Fruit fly (Drosophila melanogaster) whole organism, embryonic: ENCODE measurements around the gene CG34267.

Experiments
- CG10274 ChIP-seq: fragments of 200-800 bp; sonication (Bioruptor generic); optimal IDR thresholded peaks from 3 replicates; lab custom pipeline; 2017; ENCODE audit warnings: missing biosample characterization, mild to moderate bottlenecking, missing genetic modification characterization
- CG10321 ChIP-seq: fragments of 200-800 bp; sonication (Bioruptor generic); IDR thresholded peaks from 2 replicates; pipeline ENCODE4 v1.3.6; 2022; ENCODE audit warnings: missing biosample characterization, missing genetic modification characterization
- CG10431 ChIP-seq: fragments of 200-800 bp; sonication (Bioruptor generic); optimal IDR thresholded peaks from 3 replicates; lab custom pipeline; 2018; ENCODE audit warnings: missing biosample characterization, mild to moderate bottlenecking, missing genetic modification characterization
- CG11247 ChIP-seq: fragments of 200-800 bp; sonication (Bioruptor generic); IDR thresholded peaks from 2 replicates; pipeline ENCODE4 v1.3.6; 2022; ENCODE audit warnings: missing biosample characterization, missing genetic modification characterization
- CG11398 ChIP-seq: fragments of 200-800 bp; sonication (Bioruptor generic); optimal IDR thresholded peaks from 2 replicates; lab custom pipeline; 2016; ENCODE audit warnings: missing biosample characterization, missing genetic modification characterization
- CG11504 ChIP-seq: fragments of 200-800 bp; sonication (Bioruptor generic); optimal IDR thresholded peaks from 3 replicates; lab custom pipeline; 2019; ENCODE audit warnings: missing biosample characterization, mild to moderate bottlenecking, missing genetic modification characterization, moderate library complexity
- CG11695 ChIP-seq: fragments of 200-800 bp; sonication (Bioruptor generic); IDR thresholded peaks from 3 replicates; pipeline ENCODE4 v1.3.6; 2022; ENCODE audit warnings: missing biosample characterization, missing genetic modification characterization
- CG12219 ChIP-seq: fragments of 200-800 bp; sonication (Bioruptor generic); optimal IDR thresholded peaks from 3 replicates; lab custom pipeline; 2018; ENCODE audit warnings: missing biosample characterization, mild to moderate bottlenecking, missing genetic modification characterization
- CG12744 ChIP-seq: fragments of 200-800 bp; sonication (Bioruptor generic); optimal IDR thresholded peaks from 2 replicates; lab custom pipeline; 2016; ENCODE audit warnings: missing biosample characterization, missing genetic modification characterization
- CG13624 ChIP-seq: fragments of 200-800 bp; sonication (Bioruptor generic); optimal IDR thresholded peaks from 2 replicates; lab custom pipeline; 2016; ENCODE audit warnings: missing biosample characterization, missing genetic modification characterization
- CG14441 ChIP-seq: fragments of 200-800 bp; sonication (Bioruptor generic); IDR thresholded peaks from 2 replicates; pipeline ENCODE4 v1.3.6; 2022; ENCODE audit warnings: missing biosample characterization, missing genetic modification characterization
- CG14710 ChIP-seq: fragments of 200-800 bp; sonication (Bioruptor generic); optimal IDR thresholded peaks from 3 replicates; lab custom pipeline; 2019; ENCODE audit warnings: missing biosample characterization, mild to moderate bottlenecking, missing genetic modification characterization, moderate library complexity
- CG14860 ChIP-seq: fragments of 200-800 bp; sonication (Bioruptor generic); IDR thresholded peaks from 3 replicates; pipeline ENCODE4 v1.3.6; 2022; ENCODE audit warnings: missing biosample characterization, missing genetic modification characterization; ENCODE audit not compliant: partially characterized antibody
- CG17359 ChIP-seq: fragments of 200-800 bp; sonication (Bioruptor generic); optimal IDR thresholded peaks from 3 replicates; lab custom pipeline; 2018; ENCODE audit warnings: missing biosample characterization, mild to moderate bottlenecking, missing genetic modification characterization, moderate library complexity
- CG2120 ChIP-seq: fragments of 200-800 bp; sonication (Bioruptor generic); optimal IDR thresholded peaks from 3 replicates; lab custom pipeline; 2016; ENCODE audit warnings: missing biosample characterization, missing genetic modification characterization
- CG3407 ChIP-seq: fragments of 200-800 bp; sonication (Bioruptor generic); optimal IDR thresholded peaks from 2 replicates; lab custom pipeline; 2018; ENCODE audit warnings: missing biosample characterization, mild to moderate bottlenecking, missing genetic modification characterization
- CG34422 ChIP-seq: fragments of 200-800 bp; sonication (Bioruptor generic); IDR thresholded peaks from 3 replicates; pipeline ENCODE4 v1.3.6; 2022; ENCODE audit warnings: missing biosample characterization, missing genetic modification characterization
- CG4707 ChIP-seq: fragments of 200-800 bp; sonication (Bioruptor generic); optimal IDR thresholded peaks from 2 replicates; lab custom pipeline; 2018; ENCODE audit warnings: missing biosample characterization, mild to moderate bottlenecking, missing genetic modification characterization, moderate library complexity
- CG7839 ChIP-seq: fragments of 200-800 bp; sonication (Bioruptor generic); optimal IDR thresholded peaks from 3 replicates; lab custom pipeline; 2018; ENCODE audit warnings: missing biosample characterization, mild to moderate bottlenecking, missing genetic modification characterization, moderate library complexity
- CG8388 ChIP-seq: fragments of 200-800 bp; sonication (Bioruptor generic); optimal IDR thresholded peaks from 2 replicates; lab custom pipeline; 2019; ENCODE audit warnings: missing biosample characterization, mild to moderate bottlenecking, missing genetic modification characterization, moderate library complexity
- Gug ChIP-seq: fragments of 200-800 bp; sonication (Bioruptor generic); IDR thresholded peaks from 4 replicates; pipeline ENCODE4 v1.3.6; 2022; ENCODE audit warnings: missing biosample characterization, missing genetic modification characterization
- Hr78 ChIP-seq, 2 experiments: fragments of 200-800 bp in 1 of 2; fragments of >200 bp in 1 of 2; sonication (Bioruptor generic) in 1 of 2; optimal IDR thresholded peaks; 2 replicates each; lab custom pipeline; 2017 to 2019; ENCODE audit warnings: missing biosample characterization in 2 of 2, missing genetic modification characterization in 2 of 2, mild to moderate bottlenecking in 1 of 2, moderate library complexity in 1 of 2
- Hsf ChIP-seq: fragments of 200-800 bp; sonication (Bioruptor generic); optimal IDR thresholded peaks from 3 replicates; lab custom pipeline; 2016; ENCODE audit warnings: missing biosample characterization, missing genetic modification characterization
- MBD-R2 ChIP-seq: fragments of 200-800 bp; sonication (Bioruptor generic); IDR thresholded peaks from 2 replicates; pipeline ENCODE4 v1.3.6; 2022; ENCODE audit warnings: missing biosample characterization, missing genetic modification characterization
- Max ChIP-seq: fragments of 200-800 bp; sonication (Bioruptor generic); optimal IDR thresholded peaks from 2 replicates; lab custom pipeline; 2016; ENCODE audit warnings: missing biosample characterization, mild to moderate bottlenecking, missing genetic modification characterization
- Optix ChIP-seq: fragments of 200-800 bp; sonication (Bioruptor generic); IDR thresholded peaks from 3 replicates; pipeline ENCODE4 v1.3.6; 2022; ENCODE audit warnings: missing biosample characterization, missing genetic modification characterization
- PHDP ChIP-seq: fragments of 200-800 bp; sonication (Bioruptor generic); optimal IDR thresholded peaks from 3 replicates; lab custom pipeline; 2018; ENCODE audit warnings: missing biosample characterization, mild to moderate bottlenecking, missing genetic modification characterization, moderate library complexity
- Rfx ChIP-seq: fragments of 200-800 bp; sonication (Bioruptor generic); IDR thresholded peaks from 2 replicates; pipeline ENCODE4 v1.3.6; 2022; ENCODE audit warnings: missing biosample characterization, missing genetic modification characterization
- Sox100B ChIP-seq: fragments of 200-800 bp; sonication (Bioruptor generic); optimal IDR thresholded peaks from 3 replicates; lab custom pipeline; 2018; ENCODE audit warnings: missing biosample characterization, mild to moderate bottlenecking, missing genetic modification characterization
- Spps ChIP-seq: fragments of 200-800 bp; sonication (Bioruptor generic); optimal IDR thresholded peaks from 2 replicates; lab custom pipeline; 2018; ENCODE audit warnings: missing biosample characterization, mild to moderate bottlenecking, missing genetic modification characterization
- Taf1 ChIP-seq: fragments of 200-800 bp; sonication (Bioruptor generic); IDR thresholded peaks from 2 replicates; pipeline ENCODE4 v1.3.6; 2022; ENCODE audit warnings: missing biosample characterization, missing genetic modification characterization
- Xbp1 ChIP-seq: fragments of 200-800 bp; sonication (Bioruptor generic); optimal IDR thresholded peaks from 3 replicates; lab custom pipeline; 2016; ENCODE audit warnings: missing biosample characterization, mild to moderate bottlenecking, missing genetic modification characterization
- croc ChIP-seq: fragments of 200-800 bp; sonication (Bioruptor generic); conservative IDR thresholded peaks from 3 replicates; pipeline ENCODE4 v1.3.6; 2022; ENCODE audit warnings: missing biosample characterization, missing genetic modification characterization
- danr ChIP-seq: fragments of 200-800 bp; sonication (Bioruptor generic); IDR thresholded peaks from 2 replicates; pipeline ENCODE4 v1.3.6; 2022; ENCODE audit warnings: missing biosample characterization, missing genetic modification characterization
- dimm ChIP-seq: fragments of 200-800 bp; sonication (Bioruptor generic); IDR thresholded peaks from 2 replicates; pipeline ENCODE4 v1.3.6; 2022; ENCODE audit warnings: missing biosample characterization, missing genetic modification characterization
- en ChIP-seq: fragments of 200-800 bp; sonication (Bioruptor generic); optimal IDR thresholded peaks from 2 replicates; lab custom pipeline; 2016; ENCODE audit warnings: missing biosample characterization, missing genetic modification characterization
- fd96Cb ChIP-seq: fragments of 200-800 bp; sonication (Bioruptor generic); optimal IDR thresholded peaks from 2 replicates; lab custom pipeline; 2018; ENCODE audit warnings: missing biosample characterization, mild to moderate bottlenecking, missing genetic modification characterization, moderate library complexity
- phol ChIP-seq: fragments of 200-800 bp; sonication (Bioruptor generic); optimal IDR thresholded peaks from 3 replicates; lab custom pipeline; 2018; ENCODE audit warnings: missing biosample characterization, mild to moderate bottlenecking, missing genetic modification characterization, moderate library complexity
- pita ChIP-seq: fragments of 200-800 bp; sonication (Bioruptor generic); optimal IDR thresholded peaks from 2 replicates; lab custom pipeline; 2017; ENCODE audit warnings: missing biosample characterization, mild to moderate bottlenecking, missing genetic modification characterization
- ro ChIP-seq: fragments of 200-800 bp; sonication (Bioruptor generic); IDR thresholded peaks from 2 replicates; pipeline ENCODE4 v1.3.6; 2022; ENCODE audit warnings: missing biosample characterization, missing genetic modification characterization
- row ChIP-seq: fragments of 200-800 bp; sonication (Bioruptor generic); IDR thresholded peaks from 3 replicates; pipeline ENCODE4 v1.3.6; 2022; ENCODE audit warnings: missing biosample characterization, missing genetic modification characterization
- sens ChIP-seq: fragments of 200-800 bp; sonication (Bioruptor generic); peaks from one replicate; lab custom pipeline; 2016; ENCODE audit warnings: missing biosample characterization, missing genetic modification characterization
- slp2 ChIP-seq: fragments of 200-800 bp; sonication (Bioruptor generic); optimal IDR thresholded peaks from 2 replicates; lab custom pipeline; 2016; ENCODE audit warnings: missing biosample characterization, missing genetic modification characterization
- sqz ChIP-seq: fragments of 200-800 bp; sonication (Bioruptor generic); optimal IDR thresholded peaks from 3 replicates; lab custom pipeline; 2018; ENCODE audit warnings: missing biosample characterization, mild to moderate bottlenecking, missing genetic modification characterization
- tna ChIP-seq: fragments of 200-800 bp; sonication (Bioruptor generic); IDR thresholded peaks from 2 replicates; pipeline ENCODE4 v1.3.6; 2022; ENCODE audit warnings: missing biosample characterization, missing genetic modification characterization; ENCODE audit not compliant: partially characterized antibody
- toy ChIP-seq: fragments of 200-800 bp; sonication (Bioruptor generic); IDR thresholded peaks from 2 replicates; pipeline ENCODE4 v1.3.6; 2022; ENCODE audit warnings: missing biosample characterization, missing genetic modification characterization
- ttk ChIP-seq: fragments of 200-800 bp; sonication (Bioruptor generic); IDR thresholded peaks from 2 replicates; pipeline ENCODE4 v2.1.2; 2022; ENCODE audit warnings: missing biosample characterization, missing genetic modification characterization
- vvl ChIP-seq: fragments of 200-800 bp; sonication (Bioruptor generic); IDR thresholded peaks from 2 replicates; pipeline ENCODE4 v1.3.6; 2022; ENCODE audit warnings: missing biosample characterization, missing genetic modification characterization
- wdn ChIP-seq: fragments of 200-800 bp; sonication (Bioruptor generic); IDR thresholded peaks from 2 replicates; pipeline ENCODE4 v1.3.6; 2022; ENCODE audit warnings: missing biosample characterization, missing genetic modification characterization

The CG34267 gene

dm6 chr3L:545512-546161 lies 45.4 kb upstream of the CG34267 start (continued):
- TF ChIP-seq Optix (0 out of 3 replicates have a peak, but pooled peaks have one; percentile 10), CG11247 (GFP tag; lab: Robert Waterston, UW) (peak; percentile 65; the same call in 1 of the 2 replicates), pita (no peak), wdn (GFP tag; lab: Robert Waterston, UW) (peak; percentile 73; the same call in 1 of the 2 replicates), CG3407 (no peak), row (peak; percentile 84), CG13624 (GFP tag; lab: Kevin White, UChicago) (peak; percentile 75), phol (tag; lab: Kevin White, UChicago) (peak; percentile 33), ro (GFP tag; lab: Robert Waterston, UW) (no peak), CG11504 (peak; percentile 68), Xbp1 (GFP tag; lab: Kevin White, UChicago) (peak; percentile 74), CG17359 (tag; lab: Kevin White, UChicago) (peak; percentile 61), Hsf (GFP tag; lab: Kevin White, UChicago) (peak; percentile 62), Gug (peak; percentile 56; the same call in 1 of the 4 replicates), Hr78 (GFP tag; optimal IDR thresholded peaks at IDR 0.05; lab: Kevin White, UChicago) (no peak), toy (peak; percentile 53; the same call in 1 of the 2 replicates), CG14710 (tag; lab: Kevin White, UChicago) (no peak), CG2120 (GFP tag; lab: Kevin White, UChicago) (peak; percentile 93), sens (GFP tag; lab: Kevin White, UChicago) (peak; percentile 91), CG4707 (no peak), tna (GFP tag; lab: Robert Waterston, UW) (no peak), vvl (GFP tag; lab: Robert Waterston, UW) (peak; percentile 81), en (GFP tag; lab: Kevin White, UChicago) (no peak), Rfx (GFP tag; lab: Robert Waterston, UW) (peak; percentile 83), fd96Cb (tag; lab: Kevin White, UChicago) (peak; percentile 37), MBD-R2 (GFP tag; lab: Robert Waterston, UW) (peak; percentile 39; the same call in 1 of the 2 replicates), CG14441 (GFP tag; lab: Robert Waterston, UW) (peak; percentile 67; the same call in 1 of the 2 replicates), Max (peak; percentile 21), CG7839 (tag; lab: Kevin White, UChicago) (peak; percentile 81), CG34422 (0 out of 3 replicates have a peak, but pooled peaks have one; percentile 22), Sox100B (peak; percentile 20), danr (peak; percentile 36; the same call in 1 of the 2 replicates), CG11695 (GFP tag; lab: Robert Waterston, UW) (peak; percentile 46; the same call in 2 of the 3 replicates), CG11398 (GFP tag; lab: Kevin White, UChicago) (peak; percentile 41), CG14860 (no peak), CG8388 (peak; percentile 0), Spps (tag; lab: Kevin White, UChicago) (no peak), CG12744 (GFP tag; lab: Kevin White, UChicago) (peak; percentile 60), CG10431 (GFP tag; lab: Kevin White, UChicago) (no peak), ttk (GFP tag; lab: Robert Waterston, UW) (peak; percentile 49; the same call in 1 of the 2 replicates), CG10321 (0 out of 2 replicates have a peak, but pooled peaks have one; percentile 35), CG10274 (GFP tag; lab: Kevin White, UChicago) (no peak), PHDP (peak; percentile 61), sqz (GFP tag; lab: Kevin White, UChicago) (peak; percentile 17), dimm (GFP tag; lab: Robert Waterston, UW) (0 out of 2 replicates have a peak, but pooled peaks have one; percentile 6), croc (no peak), Taf1 (GFP tag; lab: Robert Waterston, UW) (peak; percentile 61), CG12219 (GFP tag; lab: Kevin White, UChicago) (peak; percentile 53), slp2 (GFP tag; lab: Kevin White, UChicago) (peak; percentile 28)
